Fruit fly (Drosophila melanogaster) whole organism, embryonic: ENCODE data around the gene CG32313.

Experiments
- CG10209 ChIP-seq: fragments of 200-800 bp; sonication (Bioruptor generic); optimal IDR thresholded peaks from 3 replicates; lab custom pipeline; 2017; ENCODE audit warnings: missing biosample characterization, mild to moderate bottlenecking, missing genetic modification characterization, missing genetic modification reagents
- CG10267 ChIP-seq: fragments of 200-800 bp; sonication (Bioruptor generic); optimal IDR thresholded peaks from 2 replicates; lab custom pipeline; 2018; ENCODE audit warnings: missing biosample characterization, mild to moderate bottlenecking, missing genetic modification characterization, moderate library complexity
- CG10274 ChIP-seq: fragments of 200-800 bp; sonication (Bioruptor generic); optimal IDR thresholded peaks from 3 replicates; lab custom pipeline; 2017; ENCODE audit warnings: missing biosample characterization, mild to moderate bottlenecking, missing genetic modification characterization
- CG10565 ChIP-seq: fragments of 200-800 bp; sonication (Bioruptor generic); optimal IDR thresholded peaks from 3 replicates; lab custom pipeline; 2016; ENCODE audit warnings: missing biosample characterization, mild to moderate bottlenecking, missing genetic modification characterization
- CG11456 ChIP-seq: fragments of 200-800 bp; sonication (Bioruptor generic); IDR thresholded peaks from 3 replicates; pipeline ENCODE4 v1.3.6; 2022; ENCODE audit warnings: missing biosample characterization, missing genetic modification characterization
- CG1603 ChIP-seq: fragments of 200-800 bp; sonication (Bioruptor generic); optimal IDR thresholded peaks from 2 replicates; lab custom pipeline; 2019; ENCODE audit warnings: missing biosample characterization, mild to moderate bottlenecking, missing genetic modification characterization, moderate library complexity
- CG17912 ChIP-seq: fragments of 200-800 bp; sonication (Bioruptor generic); optimal IDR thresholded peaks from 2 replicates; lab custom pipeline; 2018; ENCODE audit warnings: missing biosample characterization, mild to moderate bottlenecking, missing genetic modification characterization
- CG18262 ChIP-seq: fragments of 200-800 bp; optimal IDR thresholded peaks from 3 replicates; lab custom pipeline; 2019; ENCODE audit warnings: missing biosample characterization, mild to moderate bottlenecking, missing genetic modification characterization, moderate library complexity
- CG18619 ChIP-seq: fragments of 200-800 bp; sonication (Bioruptor generic); optimal IDR thresholded peaks from 3 replicates; lab custom pipeline; 2017; ENCODE audit warnings: missing biosample characterization, mild to moderate bottlenecking, missing genetic modification characterization
- CG2116 ChIP-seq: fragments of 200-800 bp; sonication (Bioruptor generic); optimal IDR thresholded peaks from 3 replicates; lab custom pipeline; 2018; ENCODE audit warnings: missing biosample characterization, mild to moderate bottlenecking, missing genetic modification characterization
- CG30403 ChIP-seq: fragments of 200-800 bp; sonication (Bioruptor generic); optimal IDR thresholded peaks from 3 replicates; lab custom pipeline; 2016; ENCODE audit warnings: missing biosample characterization, missing genetic modification characterization
- CG3065 ChIP-seq: fragments of 200-800 bp; sonication (Bioruptor generic); optimal IDR thresholded peaks from 2 replicates; lab custom pipeline; 2016; ENCODE audit warnings: missing biosample characterization, missing genetic modification characterization
- CG34422 ChIP-seq: fragments of 200-800 bp; sonication (Bioruptor generic); IDR thresholded peaks from 3 replicates; pipeline ENCODE4 v1.3.6; 2022; ENCODE audit warnings: missing biosample characterization, missing genetic modification characterization
- CG3838 ChIP-seq: fragments of 200-800 bp; sonication (Bioruptor generic); optimal IDR thresholded peaks from 3 replicates; lab custom pipeline; 2016; ENCODE audit warnings: missing biosample characterization, missing genetic modification characterization
- CG4617 ChIP-seq: fragments of 200-800 bp; sonication (Bioruptor generic); optimal IDR thresholded peaks from 3 replicates; lab custom pipeline; 2016; ENCODE audit warnings: missing biosample characterization, missing genetic modification characterization, borderline replicate concordance
- CG6654 ChIP-seq: fragments of 200-800 bp; sonication (Bioruptor generic); optimal IDR thresholded peaks from 2 replicates; lab custom pipeline; 2017; ENCODE audit warnings: missing biosample characterization, mild to moderate bottlenecking, missing genetic modification characterization
- CG6683 ChIP-seq: fragments of 200-800 bp; sonication (Bioruptor generic); optimal IDR thresholded peaks from 2 replicates; lab custom pipeline; 2017; ENCODE audit warnings: missing biosample characterization, mild to moderate bottlenecking, missing genetic modification characterization, missing genetic modification reagents
- CG7786 ChIP-seq: fragments of 200-800 bp; sonication (Bioruptor generic); optimal IDR thresholded peaks from 2 replicates; lab custom pipeline; 2016; ENCODE audit warnings: missing biosample characterization, missing genetic modification characterization
- CG7963 ChIP-seq: fragments of 200-800 bp; sonication (Bioruptor generic); IDR thresholded peaks from 3 replicates; pipeline ENCODE4 v1.3.6; 2022; ENCODE audit warnings: missing biosample characterization, missing genetic modification characterization; ENCODE audit not compliant: partially characterized antibody
- CoRest ChIP-seq: fragments of 200-800 bp; sonication (Bioruptor generic); optimal IDR thresholded peaks from 3 replicates; lab custom pipeline; 2018; ENCODE audit warnings: missing biosample characterization, mild to moderate bottlenecking, missing genetic modification characterization, moderate library complexity
- Ets65A ChIP-seq: fragments of 200-800 bp; sonication (Bioruptor generic); peaks from one replicate; lab custom pipeline; 2016; ENCODE audit warnings: missing biosample characterization, missing genetic modification characterization
- HmgD ChIP-seq: fragments of 200-800 bp; sonication (Bioruptor generic); optimal IDR thresholded peaks from 3 replicates; lab custom pipeline; 2016; ENCODE audit warnings: missing biosample characterization, missing genetic modification characterization
- Jarid2 ChIP-seq: fragments of 200-800 bp; sonication (Bioruptor generic); optimal IDR thresholded peaks from 3 replicates; lab custom pipeline; 2017; ENCODE audit warnings: mild to moderate bottlenecking, missing biosample characterization, missing genetic modification reagents, missing genetic modification characterization
- Meics ChIP-seq: fragments of 200-800 bp; sonication (Bioruptor generic); optimal IDR thresholded peaks from 2 replicates; lab custom pipeline; 2017; ENCODE audit warnings: missing biosample characterization, mild to moderate bottlenecking, missing genetic modification characterization
- Nf-YB ChIP-seq: fragments of 200-800 bp; sonication (Bioruptor generic); optimal IDR thresholded peaks from 3 replicates; lab custom pipeline; 2019; ENCODE audit warnings: missing biosample characterization, mild to moderate bottlenecking, missing genetic modification characterization, moderate library complexity
- Nf-YC ChIP-seq: fragments of 200-800 bp; optimal IDR thresholded peaks from 3 replicates; lab custom pipeline; 2019; ENCODE audit warnings: missing biosample characterization, mild to moderate bottlenecking, missing genetic modification characterization, moderate library complexity
- PHDP ChIP-seq: fragments of 200-800 bp; sonication (Bioruptor generic); optimal IDR thresholded peaks from 3 replicates; lab custom pipeline; 2018; ENCODE audit warnings: missing biosample characterization, mild to moderate bottlenecking, missing genetic modification characterization, moderate library complexity
- Side ChIP-seq: fragments of 200-800 bp; sonication (Bioruptor generic); optimal IDR thresholded peaks from 2 replicates; lab custom pipeline; 2016; ENCODE audit warnings: missing biosample characterization, missing genetic modification characterization
- Stat92E ChIP-seq, 3 experiments: fragments of >200 bp in 2 of 3; fragments of 200-800 bp in 1 of 3; sonication (Bioruptor generic) in 1 of 3; optimal IDR thresholded peaks; 2 replicates each; lab custom pipeline; 2017 to 2019; ENCODE audit warnings: missing biosample characterization in 3 of 3, missing genetic modification characterization in 3 of 3, mild to moderate bottlenecking in 1 of 3, moderate library complexity in 1 of 3
- Trl ChIP-seq, 3 experiments: fragments of >200 bp in 2 of 3; fragments of 200-800 bp in 1 of 3; sonication (Bioruptor generic) in 1 of 3; optimal IDR thresholded peaks; 2 replicates in 1 of 3; 3 replicates in 2 of 3; lab custom pipeline; 2016 to 2017; ENCODE audit warnings: missing biosample characterization in 1 of 3, missing genetic modification characterization in 1 of 3
- ap ChIP-seq: fragments of 200-800 bp; sonication (Bioruptor generic); IDR thresholded peaks from 2 replicates; pipeline ENCODE4 v1.3.6; 2022; ENCODE audit warnings: missing biosample characterization, missing genetic modification characterization
- ase ChIP-seq: fragments of 200-800 bp; sonication (Bioruptor generic); IDR thresholded peaks from 3 replicates; pipeline ENCODE4 v1.3.6; 2022; ENCODE audit warnings: missing biosample characterization, missing genetic modification characterization
- crc ChIP-seq: fragments of 200-800 bp; sonication (Bioruptor generic); optimal IDR thresholded peaks from 2 replicates; lab custom pipeline; 2016; ENCODE audit warnings: missing biosample characterization, missing genetic modification characterization
- croc ChIP-seq: fragments of 200-800 bp; sonication (Bioruptor generic); conservative IDR thresholded peaks from 3 replicates; pipeline ENCODE4 v1.3.6; 2022; ENCODE audit warnings: missing biosample characterization, missing genetic modification characterization
- ems ChIP-seq: fragments of 200-800 bp; sonication (Bioruptor generic); optimal IDR thresholded peaks from 3 replicates; lab custom pipeline; 2016; ENCODE audit warnings: missing biosample characterization, missing genetic modification characterization
- fru ChIP-seq: fragments of >200 bp; optimal IDR thresholded peaks from 2 replicates; lab custom pipeline; 2017
- fu2 ChIP-seq: fragments of 200-800 bp; sonication (Bioruptor generic); optimal IDR thresholded peaks from 2 replicates; lab custom pipeline; 2016; ENCODE audit warnings: missing biosample characterization, missing genetic modification characterization
- grn ChIP-seq: fragments of 200-800 bp; sonication (Bioruptor generic); optimal IDR thresholded peaks from 3 replicates; lab custom pipeline; 2017; ENCODE audit warnings: missing biosample characterization, missing genetic modification characterization
- h ChIP-seq: fragments of >200 bp; optimal IDR thresholded peaks from 2 replicates; lab custom pipeline; 2017
- mld ChIP-seq: fragments of 200-800 bp; sonication (Bioruptor generic); IDR thresholded peaks from 3 replicates; pipeline ENCODE4 v1.3.6; 2022; ENCODE audit warnings: missing biosample characterization, missing genetic modification characterization; ENCODE audit not compliant: partially characterized antibody
- pfk ChIP-seq: fragments of 200-800 bp; sonication (Bioruptor generic); optimal IDR thresholded peaks from 2 replicates; lab custom pipeline; 2018; ENCODE audit warnings: missing biosample characterization, mild to moderate bottlenecking, missing genetic modification characterization, moderate library complexity
- repo ChIP-seq: fragments of 200-800 bp; sonication (Bioruptor generic); optimal IDR thresholded peaks from 2 replicates; lab custom pipeline; 2016; ENCODE audit warnings: missing biosample characterization, missing genetic modification characterization
- run ChIP-seq: fragments of 200-800 bp; sonication (Bioruptor generic); optimal IDR thresholded peaks from 3 replicates; lab custom pipeline; 2018; ENCODE audit warnings: missing biosample characterization, mild to moderate bottlenecking, missing genetic modification characterization
- seq ChIP-seq: fragments of 200-800 bp; sonication (Bioruptor generic); IDR thresholded peaks from 2 replicates; pipeline ENCODE4 v1.3.6; 2022; ENCODE audit warnings: missing biosample characterization, missing genetic modification characterization
- shn ChIP-seq: fragments of 200-800 bp; sonication (Bioruptor generic); optimal IDR thresholded peaks from 3 replicates; lab custom pipeline; 2016; ENCODE audit warnings: missing biosample characterization, missing genetic modification characterization
- slbo ChIP-seq: fragments of 200-800 bp; sonication (Bioruptor generic); IDR thresholded peaks from 2 replicates; pipeline ENCODE4 v1.3.6; 2022; ENCODE audit warnings: missing biosample characterization, missing genetic modification characterization
- wek ChIP-seq: fragments of 200-800 bp; sonication (Bioruptor generic); optimal IDR thresholded peaks from 3 replicates; lab custom pipeline; 2018; ENCODE audit warnings: missing biosample characterization, mild to moderate bottlenecking, missing genetic modification characterization, moderate library complexity
- zf30C ChIP-seq: fragments of 200-800 bp; sonication (Bioruptor generic); optimal IDR thresholded peaks from 3 replicates; lab custom pipeline; 2018; ENCODE audit warnings: missing biosample characterization, mild to moderate bottlenecking, missing genetic modification characterization
- zfh2 ChIP-seq: fragments of 200-800 bp; sonication (Bioruptor generic); optimal IDR thresholded peaks from 2 replicates; lab custom pipeline; 2016; ENCODE audit warnings: missing biosample characterization, missing genetic modification characterization

The CG32313 gene

DNA sequence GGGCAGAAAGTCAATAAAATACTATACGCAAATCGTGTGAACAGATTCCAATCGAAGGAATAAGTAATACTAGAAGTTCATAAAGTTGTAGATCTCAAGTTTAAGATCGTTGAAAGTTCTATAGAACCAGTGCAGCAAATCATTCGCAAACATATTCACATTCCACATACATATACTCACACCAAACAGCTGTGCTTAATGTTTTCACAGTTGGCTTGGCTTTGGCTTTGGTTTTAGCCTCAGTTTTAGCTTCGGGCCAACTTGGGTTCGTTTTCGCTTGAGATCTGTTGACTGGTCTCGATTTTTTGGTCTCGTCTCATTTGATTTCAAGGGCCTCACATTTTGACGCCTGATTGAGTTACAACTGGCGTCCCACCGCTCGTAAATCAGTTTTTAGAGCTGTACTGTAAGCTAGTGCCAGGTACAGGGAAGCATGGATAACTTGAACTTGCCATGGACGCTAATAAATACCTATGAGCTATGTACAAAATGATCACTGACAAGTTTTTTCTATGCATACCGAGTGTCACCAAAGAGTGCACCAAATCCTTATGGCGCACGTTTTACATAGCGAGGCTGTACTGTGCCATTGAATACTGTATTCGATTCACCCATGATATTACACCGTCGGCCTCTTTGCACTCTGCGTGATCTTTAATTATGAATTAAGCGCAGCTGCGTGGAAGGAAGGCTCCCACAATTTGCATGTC lies 41.8 kb upstream of the CG32313 start (continued):
- TF ChIP-seq mld = no peak
- TF ChIP-seq Nf-YC = peak; percentile 68
- TF ChIP-seq CG3065 (GFP tag; lab: Kevin White, UChicago) = no peak
- peak; percentile 55 for TF ChIP-seq CG6683 (GFP tag; lab: Kevin White, UChicago)
- peak; percentile 63 for TF ChIP-seq ap
- no peak for TF ChIP-seq h (lab: Kevin White, UChicago)
- peak; percentile 83 for TF ChIP-seq ems (GFP tag; lab: Kevin White, UChicago)
- peak; percentile 86 for TF ChIP-seq seq (GFP tag; lab: Robert Waterston, UW)
- TF ChIP-seq CG3838 (GFP tag; lab: Kevin White, UChicago) = peak; percentile 13
- peak; percentile 52 for TF ChIP-seq fu2
- TF ChIP-seq CG4617 (GFP tag; lab: Kevin White, UChicago) = peak; percentile 36
- TF ChIP-seq HmgD (GFP tag; lab: Kevin White, UChicago) = no peak
- TF ChIP-seq zf30C (GFP tag; lab: Kevin White, UChicago) = no peak
- peak; percentile 91 for TF ChIP-seq CG34422 (GFP tag; lab: Robert Waterston, UW)
- TF ChIP-seq CG6654 (GFP tag; lab: Kevin White, UChicago) = peak; percentile 57
- TF ChIP-seq Nf-YB (GFP tag; lab: Kevin White, UChicago) = peak; percentile 17
- peak; percentile 62 for TF ChIP-seq zfh2 (GFP tag; lab: Kevin White, UChicago)
- TF ChIP-seq Jarid2 (GFP tag; lab: Kevin White, UChicago) = peak; percentile 38
- no peak for TF ChIP-seq grn (GFP tag; lab: Kevin White, UChicago)
- TF ChIP-seq CG30403 (GFP tag; lab: Kevin White, UChicago) = peak; percentile 76
- TF ChIP-seq CG2116 (GFP tag; lab: Kevin White, UChicago) = peak; percentile 9
- TF ChIP-seq PHDP = peak; percentile 76
- no peak for TF ChIP-seq CG17912 (GFP tag; lab: Kevin White, UChicago)
- peak; percentile 91 for TF ChIP-seq CG11456
- TF ChIP-seq Stat92E (GFP tag; optimal IDR thresholded peaks at IDR 0.05; lab: Kevin White, UChicago) = no peak
- peak; percentile 74 for TF ChIP-seq CG10274
- TF ChIP-seq Meics = peak; percentile 83
- no peak for TF ChIP-seq Trl (optimal IDR thresholded peaks at IDR 0.05; lab: Kevin White, UChicago)
- TF ChIP-seq Trl (GFP tag; optimal IDR thresholded peaks at IDR 0.05; lab: Kevin White, UChicago) = peak; percentile 88
- no peak for TF ChIP-seq CG7963 (GFP tag; lab: Robert Waterston, UW)
- TF ChIP-seq CG10565 (GFP tag; lab: Kevin White, UChicago) = peak; percentile 17
- TF ChIP-seq CG18619 = peak; percentile 65
- peak; percentile 70 for TF ChIP-seq CG10209
- TF ChIP-seq ase (GFP tag; lab: Robert Waterston, UW) = 0 out of 3 replicates have a peak, but pooled peaks have one; percentile 43
- peak; percentile 71 for TF ChIP-seq shn
- TF ChIP-seq Ets65A = peak; percentile 98
- peak; percentile 58 for TF ChIP-seq wek (GFP tag; lab: Kevin White, UChicago)
- TF ChIP-seq CG18262 (tag; lab: Kevin White, UChicago) = peak; percentile 66
- TF ChIP-seq pfk (GFP tag; lab: Kevin White, UChicago) = no peak
- peak; percentile 84 for TF ChIP-seq CoRest
- TF ChIP-seq CG1603 (tag; lab: Kevin White, UChicago) = peak; percentile 86
- TF ChIP-seq fru (lab: Kevin White, UChicago) = no peak
- peak; percentile 58; the same call in 2 of the 3 replicates for TF ChIP-seq croc (GFP tag; lab: Robert Waterston, UW)
- TF ChIP-seq crc (GFP tag; lab: Kevin White, UChicago) = peak; percentile 85
- peak; percentile 56 for TF ChIP-seq CG10267
- TF ChIP-seq CG7786 (GFP tag; lab: Kevin White, UChicago) = peak; percentile 80
- TF ChIP-seq repo (GFP tag; lab: Kevin White, UChicago) = peak; percentile 77
- TF ChIP-seq run (tag; lab: Kevin White, UChicago) = no peak
- peak; percentile 95 for TF ChIP-seq slbo (GFP tag; lab: Robert Waterston, UW)
- peak; percentile 81 for TF ChIP-seq Side
